Worm (Caenorhabditis elegans) whole organism, L4 larva: Measurements from ENCODE around the gene T26C11.4.

Experiments
- ces-1 ChIP-seq: fragments of 150-350 bp; sonication (generic microtip); optimal IDR thresholded peaks from 4 replicates; lab custom pipeline; 2014; ENCODE audit warnings: missing biosample characterization, missing genetic modification reagents, missing genetic modification characterization
- dpl-1 ChIP-seq: fragments of 150-350 bp; optimal IDR thresholded peaks from 2 replicates; lab custom pipeline; 2014; ENCODE audit warnings: missing biosample characterization, missing genetic modification reagents, missing genetic modification characterization
- egl-27 ChIP-seq: sonication (generic microtip); optimal IDR thresholded peaks from 3 replicates; lab custom pipeline; 2017; ENCODE audit warnings: missing biosample characterization, missing genetic modification reagents, missing genetic modification characterization
- fos-1 ChIP-seq: fragments of 150-350 bp; optimal IDR thresholded peaks from 2 replicates; lab custom pipeline; 2014; ENCODE audit warnings: missing biosample characterization, missing genetic modification characterization
- lin-15B ChIP-seq: fragments of 150-350 bp; sonication (generic microtip); optimal IDR thresholded peaks from 3 replicates; lab custom pipeline; 2014; ENCODE audit warnings: missing biosample characterization, missing genetic modification characterization
- lin-39 ChIP-seq: fragments of 150-350 bp; optimal IDR thresholded peaks from 2 replicates; lab custom pipeline; 2014; ENCODE audit warnings: missing biosample characterization, missing genetic modification reagents, missing genetic modification characterization
- nhr-48 ChIP-seq: sonication (generic microtip); optimal IDR thresholded peaks from 2 replicates; lab custom pipeline; 2016; ENCODE audit warnings: mild to moderate bottlenecking, missing genetic modification characterization, missing compliant biosample characterization
- rbr-2 ChIP-seq: sonication (generic microtip); optimal IDR thresholded peaks from 2 replicates; lab custom pipeline; 2016; ENCODE audit warnings: missing genotype, missing genetic modification characterization, missing compliant biosample characterization
- snpc-4 ChIP-seq: fragments of 150-350 bp; optimal IDR thresholded peaks from 2 replicates; lab custom pipeline; 2014; ENCODE audit warnings: missing biosample characterization, missing genetic modification characterization
- ztf-7 ChIP-seq: fragments of 150-350 bp; optimal IDR thresholded peaks from 2 replicates; lab custom pipeline; 2014; ENCODE audit warnings: missing biosample characterization, missing genetic modification characterization

ce11 chrX:1856160-1856559 lies 10.8 kb upstream of the T26C11.4 start, which contains the start of gene ceh-39:
- no peak for TF ChIP-seq snpc-4 (tag; lab: Kevin White, UChicago)
- TF ChIP-seq nhr-48 (tag; lab: Kevin White, UChicago), result no peak
- TF ChIP-seq rbr-2 (tag; lab: Kevin White, UChicago), result peak; percentile 69
- no peak for TF ChIP-seq lin-39 (tag; lab: Kevin White, UChicago)
- TF ChIP-seq ces-1 (GFP tag; lab: Kevin White, UChicago), result no peak
- no peak for TF ChIP-seq ztf-7
- no peak for TF ChIP-seq fos-1 (tag; lab: Kevin White, UChicago)
- no peak for TF ChIP-seq egl-27 (tag; lab: Kevin White, UChicago)
- TF ChIP-seq lin-15B (tag; lab: Kevin White, UChicago), result no peak
- TF ChIP-seq dpl-1 (GFP tag; lab: Kevin White, UChicago), result peak; percentile 69
